Worm (Caenorhabditis elegans) whole organism, young adult: ENCODE results near the gene W05B10.6.
A peak's percentile ranks its signal among the peaks of the same experiment; 100 is the strongest.

Experiments used
- B0019.2 ChIP-seq: fragments of 200-800 bp; sonication (Bioruptor generic); conservative IDR thresholded peaks from 2 replicates; pipeline ENCODE4 v1.3.6; 2022; ENCODE audit warnings: missing genetic modification reagents, missing genetic modification characterization, missing compliant biosample characterization
- C17E4.6 ChIP-seq: fragments of 200-800 bp; sonication (Bioruptor generic); IDR thresholded peaks from 2 replicates; pipeline ENCODE4 v1.3.6; 2022; ENCODE audit warnings: missing genetic modification reagents, missing genetic modification characterization, missing compliant biosample characterization
- F23B12.7 ChIP-seq: sonication (generic microtip); optimal IDR thresholded peaks from 2 replicates; lab custom pipeline; 2017; ENCODE audit warnings: missing genetic modification characterization, mild to moderate bottlenecking, missing compliant biosample characterization, antibody characterized with exemption, moderate library complexity; ENCODE audit not compliant: insufficient read depth
- F33H1.4 ChIP-seq: fragments of 200-800 bp; sonication (Bioruptor generic); IDR thresholded peaks from 2 replicates; pipeline ENCODE4 v1.3.6; 2022; ENCODE audit warnings: missing genetic modification reagents, missing genetic modification characterization, missing compliant biosample characterization
- F39B2.1 ChIP-seq: fragments of 200-800 bp; sonication (Bioruptor generic); IDR thresholded peaks from 2 replicates; pipeline ENCODE4 v1.3.6; 2022; ENCODE audit warnings: missing genetic modification reagents, missing genetic modification characterization, missing compliant biosample characterization
- F49E8.2 ChIP-seq: sonication (generic microtip); optimal IDR thresholded peaks from 3 replicates; lab custom pipeline; 2017; ENCODE audit warnings: missing genetic modification characterization, mild to moderate bottlenecking, missing compliant biosample characterization, antibody characterized with exemption, moderate library complexity; ENCODE audit not compliant: insufficient read depth
- F52B5.7 ChIP-seq: sonication (generic microtip); optimal IDR thresholded peaks from 2 replicates; lab custom pipeline; 2016; ENCODE audit warnings: mild to moderate bottlenecking, missing genetic modification characterization, missing compliant biosample characterization
- F55B11.4 ChIP-seq: sonication (generic microtip); optimal IDR thresholded peaks from 2 replicates; lab custom pipeline; 2016; ENCODE audit warnings: missing compliant biosample characterization, missing genetic modification characterization, borderline replicate concordance; ENCODE audit not compliant: insufficient read depth
- F57C9.4 ChIP-seq: sonication (generic microtip); optimal IDR thresholded peaks from 2 replicates; lab custom pipeline; 2017; ENCODE audit warnings: mild to moderate bottlenecking, missing genetic modification characterization, missing compliant biosample characterization
- K12H6.12 ChIP-seq: fragments of 200-800 bp; sonication (Bioruptor generic); optimal IDR thresholded peaks from 2 replicates; lab custom pipeline; 2018; ENCODE audit warnings: mild to moderate bottlenecking, missing genetic modification characterization, missing compliant biosample characterization
- T07F8.4 ChIP-seq: sonication (generic microtip); optimal IDR thresholded peaks from 2 replicates; lab custom pipeline; 2016; ENCODE audit warnings: mild to moderate bottlenecking, missing genetic modification characterization, moderate library complexity, missing compliant biosample characterization
- bed-1 ChIP-seq: fragments of 200-800 bp; sonication (Bioruptor generic); IDR thresholded peaks from 2 replicates; pipeline ENCODE4 v1.3.6; 2022; ENCODE audit warnings: missing genetic modification reagents, missing genetic modification characterization, missing compliant biosample characterization
- cebp-2 ChIP-seq: fragments of 200-800 bp; sonication (Bioruptor generic); IDR thresholded peaks from 2 replicates; pipeline ENCODE4 v1.3.6; 2022; ENCODE audit warnings: missing genetic modification characterization, missing compliant biosample characterization
- ceh-100 ChIP-seq: fragments of 200-800 bp; sonication (Bioruptor generic); IDR thresholded peaks from 2 replicates; pipeline ENCODE4 v1.3.6; 2022; ENCODE audit warnings: missing genetic modification reagents, missing genetic modification characterization, missing compliant biosample characterization
- ceh-58 ChIP-seq: fragments of 200-800 bp; sonication (Bioruptor generic); IDR thresholded peaks from 2 replicates; pipeline ENCODE4 v1.3.6; 2022; ENCODE audit warnings: missing genetic modification characterization, missing compliant biosample characterization
- ceh-79 ChIP-seq: sonication (generic microtip); optimal IDR thresholded peaks from 2 replicates; lab custom pipeline; 2017; ENCODE audit warnings: mild to moderate bottlenecking, missing genetic modification characterization, missing compliant biosample characterization
- chd-7 ChIP-seq: sonication (generic microtip); optimal IDR thresholded peaks from 2 replicates; lab custom pipeline; 2016; ENCODE audit warnings: mild to moderate bottlenecking, missing genetic modification characterization, moderate library complexity, missing compliant biosample characterization
- die-1 ChIP-seq: sonication (generic microtip); optimal IDR thresholded peaks from 2 replicates; lab custom pipeline; 2016; ENCODE audit warnings: missing genotype, mild to moderate bottlenecking, missing genetic modification characterization, missing compliant biosample characterization
- dox-1 ChIP-seq: fragments of 200-800 bp; sonication (Bioruptor generic); IDR thresholded peaks from 2 replicates; pipeline ENCODE4 v1.3.6; 2022; ENCODE audit warnings: missing genetic modification reagents, missing genetic modification characterization, missing compliant biosample characterization
- egrh-3 ChIP-seq: fragments of 200-800 bp; sonication (Bioruptor generic); IDR thresholded peaks from 2 replicates; pipeline ENCODE4 v1.3.6; 2022; ENCODE audit warnings: missing genetic modification reagents, missing genetic modification characterization, missing compliant biosample characterization
- gei-17 ChIP-seq: fragments of 200-800 bp; sonication (Bioruptor generic); optimal IDR thresholded peaks from 2 replicates; lab custom pipeline; 2018; ENCODE audit warnings: mild to moderate bottlenecking, missing genetic modification characterization, missing compliant biosample characterization
- him-1 ChIP-seq: sonication (generic microtip); optimal IDR thresholded peaks from 2 replicates; lab custom pipeline; 2016; ENCODE audit warnings: missing genotype, missing genetic modification reagents, missing genetic modification characterization, missing compliant biosample characterization
- hlh-12 ChIP-seq: sonication (generic microtip); optimal IDR thresholded peaks from 2 replicates; lab custom pipeline; 2016; ENCODE audit warnings: missing genetic modification characterization, missing compliant biosample characterization
- hlh-26 ChIP-seq: fragments of 200-800 bp; sonication (Bioruptor generic); conservative IDR thresholded peaks from 2 replicates; pipeline ENCODE4 v1.3.6; 2022; ENCODE audit warnings: missing genetic modification reagents, missing genetic modification characterization, missing compliant biosample characterization
- let-526 ChIP-seq: fragments of 200-800 bp; sonication (Bioruptor generic); IDR thresholded peaks from 2 replicates; pipeline ENCODE4 v1.3.6; 2022; ENCODE audit warnings: missing genetic modification reagents, missing genetic modification characterization, missing compliant biosample characterization
- let-607 ChIP-seq, 2 experiments: fragments of 200-800 bp in 1 of 2; sonication (Bioruptor generic) in 1 of 2; sonication (generic microtip) in 1 of 2; optimal IDR thresholded peaks; 2 replicates each; lab custom pipeline; 2016 to 2018; ENCODE audit warnings: mild to moderate bottlenecking in 2 of 2, missing compliant biosample characterization in 2 of 2, missing genetic modification characterization in 2 of 2, moderate library complexity in 2 of 2, missing genotype in 1 of 2
- lir-1 ChIP-seq: fragments of 200-800 bp; sonication (Bioruptor generic); conservative IDR thresholded peaks from 2 replicates; pipeline ENCODE4 v1.3.6; 2022; ENCODE audit warnings: missing genetic modification reagents, missing genetic modification characterization, missing compliant biosample characterization
- madf-8 ChIP-seq: fragments of 200-800 bp; sonication (Bioruptor generic); conservative IDR thresholded peaks from 2 replicates; pipeline ENCODE4 v1.3.6; 2022; ENCODE audit warnings: missing genetic modification reagents, missing genetic modification characterization, missing compliant biosample characterization
- nfya-1 ChIP-seq: sonication (generic microtip); optimal IDR thresholded peaks from 2 replicates; lab custom pipeline; 2017; ENCODE audit warnings: antibody characterized with exemption, missing compliant biosample characterization, missing genetic modification characterization, borderline replicate concordance; ENCODE audit not compliant: insufficient read depth
- rcor-1 ChIP-seq: fragments of 200-800 bp; sonication (Bioruptor generic); IDR thresholded peaks from 2 replicates; pipeline ENCODE4 v1.3.6; 2022; ENCODE audit warnings: missing genetic modification reagents, missing genetic modification characterization, missing compliant biosample characterization
- repo-1 ChIP-seq: sonication (generic microtip); optimal IDR thresholded peaks from 2 replicates; lab custom pipeline; 2017; ENCODE audit warnings: mild to moderate bottlenecking, missing genetic modification characterization, missing compliant biosample characterization
- sdz-38 ChIP-seq: sonication (generic microtip); optimal IDR thresholded peaks from 2 replicates; lab custom pipeline; 2016; ENCODE audit warnings: missing genotype, missing genetic modification characterization, missing compliant biosample characterization
- sea-2 ChIP-seq: fragments of 200-800 bp; sonication (Bioruptor generic); IDR thresholded peaks from 2 replicates; pipeline ENCODE4 v1.3.6; 2022; ENCODE audit warnings: missing genetic modification characterization, missing compliant biosample characterization
- somi-1 ChIP-seq: fragments of 200-800 bp; sonication (Bioruptor generic); optimal IDR thresholded peaks from 2 replicates; lab custom pipeline; 2018; ENCODE audit warnings: mild to moderate bottlenecking, missing genetic modification characterization, missing compliant biosample characterization
- sptf-2 ChIP-seq: fragments of 200-800 bp; sonication (Bioruptor generic); optimal IDR thresholded peaks from 2 replicates; lab custom pipeline; 2018; ENCODE audit warnings: mild to moderate bottlenecking, missing genetic modification characterization, missing compliant biosample characterization
- unc-62 ChIP-seq: fragments of 150-350 bp; optimal IDR thresholded peaks from 2 replicates; lab custom pipeline; 2014; ENCODE audit warnings: missing biosample characterization, missing genetic modification reagents, missing genetic modification characterization
- ztf-18 ChIP-seq: sonication (generic microtip); optimal IDR thresholded peaks from 2 replicates; lab custom pipeline; 2016; ENCODE audit warnings: missing genotype, mild to moderate bottlenecking, missing genetic modification characterization, missing compliant biosample characterization

W05B10.6 gene

ce11 chrV:12611029-12611428, 47.0 kb downstream of the W05B10.6 start, which contains the start of gene cubn-1 (continued):
- TF ChIP-seq ceh-100 (GFP tag; lab: Robert Waterston, UW) (no peak), ceh-58 (GFP tag; lab: Robert Waterston, UW) (no peak), F23B12.7 (tag; lab: Kevin White, UChicago) (no peak), sptf-2 (no peak)

ce11 chrV:12609526-12609925, 48.5 kb downstream of the W05B10.6 start, which contains the start of gene ZC116.1:
Gene ZC116.1 (plus strand): TSS chrV:12609826.
- TF ChIP-seq sea-2 (GFP tag; lab: Robert Waterston, UW) (no peak), unc-62 (GFP tag; lab: Kevin White, UChicago) (no peak), chd-7 (no peak), F39B2.1 (GFP tag; lab: Robert Waterston, UW) (no peak), bed-1 (GFP tag; lab: Robert Waterston, UW) (no peak), repo-1 (tag; lab: Kevin White, UChicago) (no peak), nfya-1 (tag; lab: Kevin White, UChicago) (no peak), sptf-2 (no peak), ceh-79 (tag; lab: Kevin White, UChicago) (no peak), hlh-12 (tag; lab: Kevin White, UChicago) (no peak), T07F8.4 (tag; lab: Kevin White, UChicago) (no peak), sdz-38 (tag; lab: Kevin White, UChicago) (no peak), madf-8 (GFP tag; lab: Robert Waterston, UW) (no peak)
- TF ChIP-seq, all 124 proteins: peak for 0

- no peak for TF ChIP-seq F52B5.7 (tag; lab: Kevin White, UChicago)
- no peak for TF ChIP-seq lir-1 (GFP tag; lab: Robert Waterston, UW)
- no peak for TF ChIP-seq unc-62 (GFP tag; lab: Kevin White, UChicago)
- TF ChIP-seq hlh-26: no peak
- TF ChIP-seq gei-17 (GFP tag; lab: Kevin White, UChicago): no peak
- no peak for TF ChIP-seq somi-1 (GFP tag; lab: Kevin White, UChicago)
- TF ChIP-seq egrh-3 (GFP tag; lab: Robert Waterston, UW): no peak
- no peak for TF ChIP-seq B0019.2 (GFP tag; lab: Robert Waterston, UW)
- TF ChIP-seq let-526 (GFP tag; lab: Robert Waterston, UW): no peak
- no peak for TF ChIP-seq rcor-1
- no peak for TF ChIP-seq F33H1.4 (GFP tag; lab: Robert Waterston, UW)
- TF ChIP-seq F55B11.4 (tag; lab: Kevin White, UChicago): no peak
- TF ChIP-seq die-1 (tag; lab: Kevin White, UChicago): no peak
- no peak for TF ChIP-seq C17E4.6 (GFP tag; lab: Robert Waterston, UW)
- TF ChIP-seq let-607 (tag; optimal IDR thresholded peaks at IDR 0.05; lab: Kevin White, UChicago): no peak
- TF ChIP-seq ztf-18 (tag; lab: Kevin White, UChicago): no peak
- TF ChIP-seq dox-1: no peak
- TF ChIP-seq F49E8.2: no peak
Observed at ce11 chrV:12608857-12609256, 49.2 kb downstream of the W05B10.6 start, which contains the start of gene ZC116.5. Gene ZC116.5 (minus strand): TSS chrV:12608957.

- TF ChIP-seq him-1 (tag; lab: Kevin White, UChicago) (peak; percentile 29), F57C9.4 (tag; lab: Kevin White, UChicago) (no peak), K12H6.12 (tag; lab: Kevin White, UChicago) (no peak), cebp-2 (GFP tag; lab: Robert Waterston, UW) (no peak), let-607 (tag; optimal IDR thresholded peaks at IDR 0.05; lab: Kevin White, UChicago) (no peak)
- TF ChIP-seq, all 124 proteins: peak for 1
Observed at ce11 chrV:12607113-12607512, 50.9 kb downstream of the W05B10.6 start, which contains the start of gene erg-28. Gene erg-28 (plus strand): TSS chrV:12607413.
